Worm (Caenorhabditis elegans) whole organism, L2 larva: ENCODE measurements around the gene ZK938.10.
"Not testable (repeated sequence)": the region's sequence is repeated elsewhere in the genome, so short reads cannot be mapped to it uniquely, and the experiment has no call there.

Experiments used
- C34F6.9 ChIP-seq: fragments of 150-350 bp; optimal IDR thresholded peaks from 2 replicates; lab custom pipeline; 2014; ENCODE audit warnings: missing biosample characterization, missing genetic modification characterization
- F13H6.1 ChIP-seq: sonication (generic microtip); optimal IDR thresholded peaks from 2 replicates; lab custom pipeline; 2016; ENCODE audit warnings: missing genetic modification characterization, missing compliant biosample characterization
- Y55F3AM.14 ChIP-seq: fragments of 200-800 bp; sonication (Bioruptor generic); optimal IDR thresholded peaks from 2 replicates; lab custom pipeline; 2018; ENCODE audit warnings: mild to moderate bottlenecking, missing genetic modification characterization, missing compliant biosample characterization
- ZK546.5 ChIP-seq: sonication (generic microtip); optimal IDR thresholded peaks from 2 replicates; lab custom pipeline; 2017; ENCODE audit warnings: missing biosample characterization, missing genetic modification characterization
- alr-1 ChIP-seq: fragments of 150-350 bp; optimal IDR thresholded peaks from 2 replicates; lab custom pipeline; 2014; ENCODE audit warnings: missing biosample characterization, missing genetic modification characterization
- ama-1 ChIP-seq: fragments of 150-350 bp; optimal IDR thresholded peaks from 2 replicates; lab custom pipeline; 2018; ENCODE audit warnings: inconsistent platforms
- blmp-1 ChIP-seq: sonication (generic microtip); optimal IDR thresholded peaks from 2 replicates; lab custom pipeline; 2017; ENCODE audit warnings: missing genetic modification characterization, mild to moderate bottlenecking, missing compliant biosample characterization, antibody characterized with exemption, moderate library complexity; ENCODE audit not compliant: insufficient read depth
- ceh-16 ChIP-seq: fragments of 150-350 bp; optimal IDR thresholded peaks from 2 replicates; lab custom pipeline; 2014; ENCODE audit warnings: missing biosample characterization, missing genetic modification characterization
- ceh-82 ChIP-seq: fragments of 150-350 bp; optimal IDR thresholded peaks from 2 replicates; lab custom pipeline; 2014; ENCODE audit warnings: missing biosample characterization, missing genetic modification characterization
- crh-2 ChIP-seq: sonication (generic microtip); optimal IDR thresholded peaks from 2 replicates; lab custom pipeline; 2017; ENCODE audit warnings: missing biosample characterization, missing genetic modification characterization
- dmd-4 ChIP-seq: sonication (generic microtip); optimal IDR thresholded peaks from 2 replicates; lab custom pipeline; 2017; ENCODE audit warnings: missing biosample characterization, missing genetic modification characterization
- egl-27 ChIP-seq: sonication (generic microtip); optimal IDR thresholded peaks from 3 replicates; lab custom pipeline; 2017; ENCODE audit warnings: missing biosample characterization, missing genetic modification reagents, missing genetic modification characterization
- elt-3 ChIP-seq: sonication (generic microtip); optimal IDR thresholded peaks from 2 replicates; lab custom pipeline; 2017; ENCODE audit warnings: missing biosample characterization, missing genetic modification characterization
- gmeb-1 ChIP-seq: fragments of 150-350 bp; optimal IDR thresholded peaks from 2 replicates; lab custom pipeline; 2014; ENCODE audit warnings: missing biosample characterization, missing genetic modification characterization
- lin-11 ChIP-seq: fragments of 150-350 bp; sonication (generic microtip); optimal IDR thresholded peaks from 2 replicates; lab custom pipeline; 2014; ENCODE audit warnings: missing biosample characterization, missing genetic modification characterization, inconsistent platforms, mixed read lengths
- lin-39 ChIP-seq: fragments of 150-350 bp; optimal IDR thresholded peaks from 2 replicates; lab custom pipeline; 2014; ENCODE audit warnings: missing biosample characterization, missing genetic modification reagents, missing genetic modification characterization
- mab-5 ChIP-seq: fragments of 150-350 bp; optimal IDR thresholded peaks from 2 replicates; lab custom pipeline; 2014; ENCODE audit warnings: missing biosample characterization, missing genetic modification characterization
- mbf-1 ChIP-seq: sonication (generic microtip); optimal IDR thresholded peaks from 2 replicates; lab custom pipeline; 2017; ENCODE audit warnings: missing biosample characterization, missing genetic modification characterization
- mdl-1 ChIP-seq, 2 experiments: fragments of 150-350 bp in 1 of 2; sonication (generic microtip) in 1 of 2; optimal IDR thresholded peaks; 2 replicates each; lab custom pipeline; 2017; ENCODE audit warnings: missing biosample characterization in 2 of 2, missing genetic modification characterization in 2 of 2
- nhr-10 ChIP-seq: sonication (generic microtip); optimal IDR thresholded peaks from 2 replicates; lab custom pipeline; 2017; ENCODE audit warnings: missing biosample characterization, missing genetic modification characterization
- nhr-11 ChIP-seq: fragments of 150-350 bp; optimal IDR thresholded peaks from 2 replicates; lab custom pipeline; 2014; ENCODE audit warnings: missing biosample characterization, missing genetic modification characterization
- nhr-12 ChIP-seq: fragments of 150-350 bp; optimal IDR thresholded peaks from 2 replicates; lab custom pipeline; 2014; ENCODE audit warnings: missing biosample characterization, missing genetic modification characterization
- nhr-129 ChIP-seq: fragments of 150-350 bp; optimal IDR thresholded peaks from 2 replicates; lab custom pipeline; 2014; ENCODE audit warnings: missing biosample characterization, missing genetic modification characterization
- nhr-21 ChIP-seq: fragments of 150-350 bp; optimal IDR thresholded peaks from 2 replicates; lab custom pipeline; 2014; ENCODE audit warnings: missing biosample characterization, missing genetic modification characterization
- nhr-23 ChIP-seq: fragments of 150-350 bp; optimal IDR thresholded peaks from 2 replicates; lab custom pipeline; 2014; ENCODE audit warnings: missing biosample characterization, missing genetic modification reagents, missing genetic modification characterization
- nhr-6 ChIP-seq: fragments of 150-350 bp; optimal IDR thresholded peaks from 2 replicates; lab custom pipeline; 2014; ENCODE audit warnings: missing biosample characterization, missing genetic modification characterization
- skn-1 ChIP-seq: sonication (generic microtip); optimal IDR thresholded peaks from 2 replicates; lab custom pipeline; 2017; ENCODE audit warnings: missing biosample characterization, missing genetic modification characterization
- sma-3 ChIP-seq: sonication (generic microtip); optimal IDR thresholded peaks from 2 replicates; lab custom pipeline; 2016; ENCODE audit warnings: missing genetic modification reagents, missing genetic modification characterization, missing compliant biosample characterization
- sma-9 ChIP-seq, 2 experiments: fragments of 150-350 bp in 1 of 2; sonication (generic microtip) in 1 of 2; optimal IDR thresholded peaks; 2 replicates each; lab custom pipeline; 2014 to 2016; ENCODE audit warnings: missing genetic modification characterization in 2 of 2, mild to moderate bottlenecking in 1 of 2, missing biosample characterization in 1 of 2, missing compliant biosample characterization in 1 of 2, missing genetic modification reagents in 1 of 2, moderate library complexity in 1 of 2
- unc-39 ChIP-seq: fragments of 150-350 bp; optimal IDR thresholded peaks from 2 replicates; lab custom pipeline; 2014; ENCODE audit warnings: missing biosample characterization, missing genetic modification characterization
- unc-55 ChIP-seq: fragments of 150-350 bp; sonication (generic microtip); optimal IDR thresholded peaks from 3 replicates; lab custom pipeline; 2014; ENCODE audit warnings: missing biosample characterization, missing genetic modification reagents, missing genetic modification characterization
- unc-62 ChIP-seq: fragments of 150-350 bp; optimal IDR thresholded peaks from 2 replicates; lab custom pipeline; 2014; ENCODE audit warnings: missing biosample characterization, missing genetic modification reagents, missing genetic modification characterization
- zag-1 ChIP-seq: fragments of 150-350 bp; optimal IDR thresholded peaks from 2 replicates; lab custom pipeline; 2014; ENCODE audit warnings: missing biosample characterization, missing genetic modification characterization
- ztf-1 ChIP-seq: fragments of 200-800 bp; sonication (Bioruptor generic); conservative IDR thresholded peaks from 2 replicates; pipeline ENCODE4 v1.3.6; 2022; ENCODE audit warnings: missing genetic modification characterization, missing compliant biosample characterization
- ztf-11 ChIP-seq: sonication (generic microtip); optimal IDR thresholded peaks from 2 replicates; lab custom pipeline; 2017; ENCODE audit warnings: missing biosample characterization, missing genetic modification characterization

Gene ZK938.10

DNA sequence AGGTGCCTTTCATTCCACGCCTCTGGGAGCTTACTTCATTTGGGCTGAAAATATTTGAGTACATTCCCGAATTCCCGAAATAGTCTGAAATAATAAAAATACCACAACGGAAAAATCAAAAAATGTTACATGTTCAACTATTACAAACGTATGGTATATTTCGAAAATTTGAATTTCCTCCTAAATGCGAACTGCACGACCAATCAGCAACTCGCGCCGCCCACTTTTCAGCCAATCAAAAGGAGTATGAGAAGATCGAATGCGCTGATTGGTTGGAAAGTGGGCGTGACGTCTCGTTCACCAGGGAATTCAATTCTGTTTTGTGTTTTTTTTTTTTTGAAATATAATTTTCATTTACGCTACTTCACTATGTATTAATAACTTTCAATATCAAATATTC lies 17.9 kb upstream of the ZK938.10 start, which contains the start of gene old-1:
old-1 (minus strand) TSS at position 50 of the 400 bp plus-strand sequence.
- TF ChIP-seq egl-27 (tag; lab: Kevin White, UChicago) (no peak), gmeb-1 (no peak), ama-1 (lab: Kevin White, UChicago) (no peak), lin-11 (tag; lab: Kevin White, UChicago) (no peak), lin-39 (no peak), mdl-1 (tag; optimal IDR thresholded peaks at IDR 0.05; lab: Kevin White, UChicago) (no peak), Y55F3AM.14 (GFP tag; lab: Kevin White, UChicago) (no peak), dmd-4 (tag; lab: Kevin White, UChicago) (no peak), skn-1 (tag; lab: Kevin White, UChicago) (no peak), nhr-129 (tag; lab: Kevin White, UChicago) (no peak), blmp-1 (tag; lab: Kevin White, UChicago) (no peak), nhr-6 (tag; lab: Kevin White, UChicago) (no peak), mab-5 (no peak)
- TF ChIP-seq, all 48 proteins: peak for 0

DNA sequence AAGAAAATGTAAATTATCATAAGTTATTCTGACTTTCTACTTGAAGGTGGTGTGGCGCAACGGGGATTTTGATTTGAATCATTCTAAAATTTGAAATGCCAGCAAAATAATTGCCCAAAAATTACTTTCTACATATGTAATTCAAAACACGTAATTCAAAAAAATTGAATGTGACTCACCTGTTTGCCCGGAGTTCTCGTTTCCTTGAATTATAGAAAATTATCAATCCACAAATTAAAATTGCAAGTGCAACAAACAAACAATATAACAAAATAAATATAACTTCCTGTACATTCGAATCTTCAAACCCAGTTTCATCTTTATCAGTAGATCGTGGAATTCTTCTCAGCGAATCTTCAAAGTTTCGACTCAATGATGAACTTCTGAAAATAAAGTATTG lies 17.4 kb upstream of the ZK938.10 start:
- TF ChIP-seq dmd-4 (tag; lab: Kevin White, UChicago) (no peak), nhr-10 (tag; lab: Kevin White, UChicago) (no peak), nhr-23 (tag; lab: Kevin White, UChicago) (no peak), ztf-11 (tag; lab: Kevin White, UChicago) (no peak), ZK546.5 (tag; lab: Kevin White, UChicago) (no peak), ama-1 (lab: Kevin White, UChicago) (no peak), lin-11 (tag; lab: Kevin White, UChicago) (no peak), F13H6.1 (tag; lab: Kevin White, UChicago) (no peak), C34F6.9 (tag; lab: Kevin White, UChicago) (no peak), nhr-12 (tag; lab: Kevin White, UChicago) (no peak), nhr-11 (tag; lab: Kevin White, UChicago) (no peak), alr-1 (tag; lab: Kevin White, UChicago) (no peak), sma-9 (GFP tag; optimal IDR thresholded peaks at IDR 0.05; lab: Kevin White, UChicago) (no peak), sma-9 (tag; optimal IDR thresholded peaks at IDR 0.05; lab: Kevin White, UChicago) (no peak), mdl-1 (tag; optimal IDR thresholded peaks at IDR 0.05; lab: Kevin White, UChicago) (no peak), mbf-1 (tag; lab: Kevin White, UChicago) (no peak)

DNA sequence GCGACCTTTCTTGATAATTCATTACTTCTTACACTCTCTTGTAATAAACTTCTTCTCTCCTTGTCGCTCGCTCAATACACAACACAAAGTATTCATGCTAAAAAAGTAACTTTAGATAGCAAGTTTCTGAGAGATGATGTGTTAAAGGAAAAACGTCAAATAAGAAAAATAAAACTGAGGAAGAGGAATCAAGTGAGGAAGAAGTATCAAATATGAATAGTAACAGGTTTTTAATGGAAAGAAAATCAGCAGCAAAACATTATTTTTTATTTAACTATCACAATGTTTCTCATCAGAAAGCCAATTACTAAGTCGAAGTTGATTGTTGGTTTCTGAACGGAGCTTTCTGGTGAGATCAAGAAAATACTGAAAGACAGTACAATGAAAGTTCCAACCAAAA lies 15.5 kb upstream of the ZK938.10 start, which contains the start of gene chil-1:
chil-1 (minus strand) TSS at position 101 of the 400 bp plus-strand sequence.
- not testable (repeated sequence) for TF ChIP-seq C34F6.9 (tag; lab: Kevin White, UChicago); unc-55 (GFP tag; lab: Kevin White, UChicago); mab-5

DNA sequence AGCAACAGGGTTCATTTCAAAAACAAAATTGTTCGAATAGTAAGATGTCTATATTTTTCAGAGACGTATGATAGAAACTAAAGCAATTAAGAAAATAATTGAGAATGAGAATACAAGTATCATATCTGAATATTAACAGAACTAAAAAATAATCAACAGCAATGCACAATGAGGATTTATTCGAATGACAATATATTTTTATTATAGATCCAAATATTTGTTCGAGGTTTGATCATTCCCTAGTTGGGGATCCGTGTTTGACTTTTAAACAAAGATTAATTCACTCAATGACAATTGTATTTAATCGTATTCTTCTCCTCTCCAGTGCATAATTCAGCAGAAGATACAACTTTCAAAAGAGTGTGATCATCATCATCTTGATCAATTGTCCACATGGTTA lies 11.3 kb upstream of the ZK938.10 start, which contains the start of gene C08H9.18:
C08H9.18 (minus strand) TSS at position 101 of the 400 bp plus-strand sequence.
- TF ChIP-seq unc-39 (tag; lab: Kevin White, UChicago): no peak
- TF ChIP-seq ZK546.5 (tag; lab: Kevin White, UChicago): no peak
- no peak for TF ChIP-seq mab-5
- TF ChIP-seq zag-1 (tag; lab: Kevin White, UChicago): no peak
- no peak for TF ChIP-seq gmeb-1
- no peak for TF ChIP-seq unc-62
- TF ChIP-seq ceh-82 (tag; lab: Kevin White, UChicago): no peak
- no peak for TF ChIP-seq crh-2 (tag; lab: Kevin White, UChicago)
- TF ChIP-seq elt-3 (tag; lab: Kevin White, UChicago): no peak
- no peak for TF ChIP-seq ztf-1 (GFP tag; lab: Robert Waterston, UW)
- TF ChIP-seq nhr-23 (tag; lab: Kevin White, UChicago): no peak
- no peak for TF ChIP-seq egl-27 (tag; lab: Kevin White, UChicago)
- no peak for TF ChIP-seq nhr-21
- TF ChIP-seq sma-3 (GFP tag; lab: Kevin White, UChicago): no peak
- TF ChIP-seq F13H6.1 (tag; lab: Kevin White, UChicago): no peak
- TF ChIP-seq Y55F3AM.14 (GFP tag; lab: Kevin White, UChicago): no peak
- TF ChIP-seq ceh-16: no peak
- no peak for TF ChIP-seq nhr-12 (tag; lab: Kevin White, UChicago)
- no peak for TF ChIP-seq alr-1 (tag; lab: Kevin White, UChicago)
